Fruit fly (Drosophila melanogaster) whole organism, embryonic: ENCODE data around the gene Gr93d.
A peak's percentile ranks its signal among the peaks of the same experiment; 100 is the strongest.

Source experiments
- CG10366 ChIP-seq: fragments of 200-800 bp; sonication (Bioruptor generic); IDR thresholded peaks from 2 replicates; pipeline ENCODE4 v1.3.6; 2022; ENCODE audit warnings: missing biosample characterization, missing genetic modification characterization
- CG11085 ChIP-seq: fragments of 200-800 bp; sonication (Bioruptor generic); IDR thresholded peaks from 2 replicates; pipeline ENCODE4 v1.3.6; 2022; ENCODE audit warnings: missing biosample characterization, missing genetic modification characterization
- CG12104 ChIP-seq: fragments of 200-800 bp; sonication (Bioruptor generic); optimal IDR thresholded peaks from 3 replicates; lab custom pipeline; 2016; ENCODE audit warnings: missing biosample characterization, missing genetic modification characterization
- CG13424 ChIP-seq: fragments of 200-800 bp; sonication (Bioruptor generic); optimal IDR thresholded peaks from 2 replicates; lab custom pipeline; 2019; ENCODE audit warnings: missing biosample characterization, mild to moderate bottlenecking, missing genetic modification characterization, moderate library complexity
- CG14965 ChIP-seq: fragments of 200-800 bp; sonication (Bioruptor generic); optimal IDR thresholded peaks from 2 replicates; lab custom pipeline; 2016; ENCODE audit warnings: missing biosample characterization, missing genetic modification characterization, borderline replicate concordance
- CG1529 ChIP-seq: fragments of 200-800 bp; sonication (Bioruptor generic); optimal IDR thresholded peaks from 3 replicates; lab custom pipeline; 2018; ENCODE audit warnings: missing biosample characterization, missing genetic modification characterization
- CG16815 ChIP-seq: fragments of 200-800 bp; sonication (Bioruptor generic); optimal IDR thresholded peaks from 3 replicates; lab custom pipeline; 2017; ENCODE audit warnings: missing biosample characterization, mild to moderate bottlenecking, missing genetic modification characterization
- CG16863 ChIP-seq: fragments of 200-800 bp; sonication (Bioruptor generic); optimal IDR thresholded peaks from 3 replicates; lab custom pipeline; 2016; ENCODE audit warnings: missing biosample characterization, missing genetic modification characterization
- CG17612 ChIP-seq: fragments of 200-800 bp; sonication (Bioruptor generic); IDR thresholded peaks from 2 replicates; pipeline ENCODE4 v1.3.6; 2022; ENCODE audit warnings: missing biosample characterization, missing genetic modification characterization
- CG18011 ChIP-seq: fragments of 200-800 bp; sonication (Bioruptor generic); optimal IDR thresholded peaks from 2 replicates; lab custom pipeline; 2017; ENCODE audit warnings: missing biosample characterization, missing genetic modification characterization, mild to moderate bottlenecking, moderate library complexity, missing genotype
- CG18262 ChIP-seq: fragments of 200-800 bp; optimal IDR thresholded peaks from 3 replicates; lab custom pipeline; 2019; ENCODE audit warnings: missing biosample characterization, mild to moderate bottlenecking, missing genetic modification characterization, moderate library complexity
- CG2875 ChIP-seq: fragments of 200-800 bp; sonication (Bioruptor generic); optimal IDR thresholded peaks from 2 replicates; lab custom pipeline; 2017; ENCODE audit warnings: missing biosample characterization, mild to moderate bottlenecking, missing genetic modification characterization, missing genetic modification reagents
- CG3065 ChIP-seq: fragments of 200-800 bp; sonication (Bioruptor generic); optimal IDR thresholded peaks from 2 replicates; lab custom pipeline; 2016; ENCODE audit warnings: missing biosample characterization, missing genetic modification characterization
- CG3407 ChIP-seq: fragments of 200-800 bp; sonication (Bioruptor generic); optimal IDR thresholded peaks from 2 replicates; lab custom pipeline; 2018; ENCODE audit warnings: missing biosample characterization, mild to moderate bottlenecking, missing genetic modification characterization
- CG34376 ChIP-seq: fragments of 200-800 bp; sonication (Bioruptor generic); optimal IDR thresholded peaks from 2 replicates; lab custom pipeline; 2018; ENCODE audit warnings: missing biosample characterization, mild to moderate bottlenecking, missing genetic modification characterization
- CG4404 ChIP-seq: fragments of 200-800 bp; sonication (Bioruptor generic); IDR thresholded peaks from 2 replicates; pipeline ENCODE4 v1.3.6; 2022; ENCODE audit warnings: missing biosample characterization, missing genetic modification characterization
- CG5180 ChIP-seq: fragments of 200-800 bp; sonication (Bioruptor generic); optimal IDR thresholded peaks from 3 replicates; lab custom pipeline; 2017; ENCODE audit warnings: missing biosample characterization, missing genetic modification characterization, mild to moderate bottlenecking, moderate library complexity, missing genetic modification reagents
- CG6175 ChIP-seq: fragments of 200-800 bp; sonication (Bioruptor generic); IDR thresholded peaks from 3 replicates; pipeline ENCODE4 v1.3.6; 2022; ENCODE audit warnings: missing biosample characterization, missing genetic modification characterization
- CG6254 ChIP-seq: fragments of 200-800 bp; sonication (Bioruptor generic); optimal IDR thresholded peaks from 3 replicates; lab custom pipeline; 2017; ENCODE audit warnings: mild to moderate bottlenecking, missing biosample characterization, missing genetic modification reagents, missing genetic modification characterization
- CG8281 ChIP-seq: fragments of 200-800 bp; sonication (Bioruptor generic); optimal IDR thresholded peaks from 2 replicates; lab custom pipeline; 2018; ENCODE audit warnings: missing biosample characterization, mild to moderate bottlenecking, missing genetic modification characterization, moderate library complexity
- CG8359 ChIP-seq: fragments of 200-800 bp; sonication (Bioruptor generic); optimal IDR thresholded peaks from 2 replicates; lab custom pipeline; 2017; ENCODE audit warnings: missing biosample characterization, mild to moderate bottlenecking, missing genetic modification characterization, borderline replicate concordance
- CG8478 ChIP-seq: fragments of >200 bp; optimal IDR thresholded peaks from 2 replicates; lab custom pipeline; 2018
- CG8924 ChIP-seq: fragments of 200-800 bp; optimal IDR thresholded peaks from 3 replicates; lab custom pipeline; 2019; ENCODE audit warnings: missing biosample characterization, mild to moderate bottlenecking, missing genetic modification characterization, moderate library complexity
- CHES-1-like ChIP-seq: fragments of 200-800 bp; sonication (Bioruptor generic); optimal IDR thresholded peaks from 2 replicates; lab custom pipeline; 2016; ENCODE audit warnings: missing biosample characterization, missing genetic modification characterization
- CTCF ChIP-seq: fragments of 200-800 bp; sonication (Bioruptor generic); optimal IDR thresholded peaks from 2 replicates; lab custom pipeline; 2017; ENCODE audit warnings: missing biosample characterization, mild to moderate bottlenecking, missing genetic modification characterization, moderate library complexity
- Gug ChIP-seq: fragments of 200-800 bp; sonication (Bioruptor generic); IDR thresholded peaks from 4 replicates; pipeline ENCODE4 v1.3.6; 2022; ENCODE audit warnings: missing biosample characterization, missing genetic modification characterization
- HmgZ ChIP-seq: fragments of 200-800 bp; sonication (Bioruptor generic); optimal IDR thresholded peaks from 2 replicates; lab custom pipeline; 2018; ENCODE audit warnings: missing biosample characterization, mild to moderate bottlenecking, missing genetic modification characterization
- Jarid2 ChIP-seq: fragments of 200-800 bp; sonication (Bioruptor generic); optimal IDR thresholded peaks from 3 replicates; lab custom pipeline; 2017; ENCODE audit warnings: mild to moderate bottlenecking, missing biosample characterization, missing genetic modification reagents, missing genetic modification characterization
- Oli ChIP-seq: fragments of 200-800 bp; sonication (Bioruptor generic); optimal IDR thresholded peaks from 2 replicates; lab custom pipeline; 2018; ENCODE audit warnings: missing biosample characterization, mild to moderate bottlenecking, missing genetic modification characterization, moderate library complexity
- Sox100B ChIP-seq: fragments of 200-800 bp; sonication (Bioruptor generic); optimal IDR thresholded peaks from 3 replicates; lab custom pipeline; 2018; ENCODE audit warnings: missing biosample characterization, mild to moderate bottlenecking, missing genetic modification characterization
- Sry-β ChIP-seq: fragments of 200-800 bp; sonication (Bioruptor generic); optimal IDR thresholded peaks from 2 replicates; lab custom pipeline; 2018; ENCODE audit warnings: missing biosample characterization, mild to moderate bottlenecking, missing genetic modification characterization, moderate library complexity
- ab ChIP-seq: fragments of 200-800 bp; sonication (Bioruptor generic); optimal IDR thresholded peaks from 2 replicates; lab custom pipeline; 2016; ENCODE audit warnings: missing biosample characterization, missing genetic modification characterization
- bcd ChIP-seq: fragments of 200-800 bp; sonication (Bioruptor generic); optimal IDR thresholded peaks from 2 replicates; lab custom pipeline; 2017; ENCODE audit warnings: missing biosample characterization, mild to moderate bottlenecking, missing genetic modification characterization
- crol ChIP-seq: fragments of 200-800 bp; sonication (Bioruptor generic); IDR thresholded peaks from 2 replicates; pipeline ENCODE4 v1.3.6; 2022; ENCODE audit warnings: missing biosample characterization, missing genetic modification characterization
- dmrt99B ChIP-seq: fragments of 200-800 bp; sonication (Bioruptor generic); optimal IDR thresholded peaks from 2 replicates; lab custom pipeline; 2018; ENCODE audit warnings: missing biosample characterization, mild to moderate bottlenecking, missing genetic modification characterization, moderate library complexity
- dpn ChIP-seq, 2 experiments: fragments of 200-800 bp; sonication (Bioruptor generic); optimal IDR thresholded peaks; 3 replicates each; lab custom pipeline; 2016; ENCODE audit warnings: missing biosample characterization in 2 of 2, missing genetic modification characterization in 2 of 2
- en ChIP-seq: fragments of 200-800 bp; sonication (Bioruptor generic); optimal IDR thresholded peaks from 2 replicates; lab custom pipeline; 2016; ENCODE audit warnings: missing biosample characterization, missing genetic modification characterization
- hb ChIP-seq: fragments of 200-800 bp; sonication (Bioruptor generic); IDR thresholded peaks from 3 replicates; pipeline ENCODE4 v1.3.6; 2022; ENCODE audit warnings: missing biosample characterization, missing genetic modification characterization; ENCODE audit not compliant: partially characterized antibody
- her ChIP-seq: fragments of 200-800 bp; sonication (Bioruptor generic); optimal IDR thresholded peaks from 2 replicates; lab custom pipeline; 2016; ENCODE audit warnings: missing biosample characterization, missing genetic modification characterization
- lbe ChIP-seq: fragments of 200-800 bp; sonication (Bioruptor generic); optimal IDR thresholded peaks from 2 replicates; lab custom pipeline; 2016; ENCODE audit warnings: missing biosample characterization, mild to moderate bottlenecking, missing genetic modification characterization
- lola ChIP-seq, 3 experiments: fragments of >200 bp in 2 of 3; fragments of 200-800 bp in 1 of 3; sonication (Bioruptor generic) in 1 of 3; optimal IDR thresholded peaks; 2 replicates each; lab custom pipeline; 2017 to 2019; ENCODE audit warnings: missing biosample characterization in 3 of 3, missing genetic modification characterization in 3 of 3, mild to moderate bottlenecking in 1 of 3, moderate library complexity in 1 of 3
- nerfin-1 ChIP-seq: fragments of 200-800 bp; sonication (Bioruptor generic); optimal IDR thresholded peaks from 3 replicates; lab custom pipeline; 2019; ENCODE audit warnings: missing biosample characterization, mild to moderate bottlenecking, missing genetic modification characterization, moderate library complexity
- pzg ChIP-seq: fragments of 200-800 bp; sonication (Bioruptor generic); optimal IDR thresholded peaks from 3 replicates; lab custom pipeline; 2018; ENCODE audit warnings: missing biosample characterization, mild to moderate bottlenecking, missing genetic modification characterization, moderate library complexity
- ro ChIP-seq: fragments of 200-800 bp; sonication (Bioruptor generic); IDR thresholded peaks from 2 replicates; pipeline ENCODE4 v1.3.6; 2022; ENCODE audit warnings: missing biosample characterization, missing genetic modification characterization
- sd ChIP-seq: fragments of 200-800 bp; sonication (Bioruptor generic); optimal IDR thresholded peaks from 3 replicates; lab custom pipeline; 2018; ENCODE audit warnings: missing biosample characterization, mild to moderate bottlenecking, missing genetic modification characterization, moderate library complexity
- so ChIP-seq: fragments of 200-800 bp; sonication (Bioruptor generic); IDR thresholded peaks from 3 replicates; pipeline ENCODE4 v1.3.6; 2022; ENCODE audit warnings: missing biosample characterization, missing genetic modification characterization
- tio ChIP-seq: fragments of 200-800 bp; sonication (Bioruptor generic); optimal IDR thresholded peaks from 2 replicates; lab custom pipeline; 2017; ENCODE audit warnings: missing biosample characterization, missing genetic modification characterization, inconsistent platforms
- trem ChIP-seq: fragments of 200-800 bp; optimal IDR thresholded peaks from 3 replicates; lab custom pipeline; 2019; ENCODE audit warnings: missing biosample characterization, mild to moderate bottlenecking, missing genetic modification characterization, moderate library complexity
- yki ChIP-seq: fragments of >200 bp; optimal IDR thresholded peaks from 3 replicates; lab custom pipeline; 2018
- z ChIP-seq: fragments of 200-800 bp; sonication (Bioruptor generic); IDR thresholded peaks from 3 replicates; pipeline ENCODE4 v1.3.6; 2022; ENCODE audit warnings: missing biosample characterization, missing genetic modification characterization

Gene Gr93d

DNA sequence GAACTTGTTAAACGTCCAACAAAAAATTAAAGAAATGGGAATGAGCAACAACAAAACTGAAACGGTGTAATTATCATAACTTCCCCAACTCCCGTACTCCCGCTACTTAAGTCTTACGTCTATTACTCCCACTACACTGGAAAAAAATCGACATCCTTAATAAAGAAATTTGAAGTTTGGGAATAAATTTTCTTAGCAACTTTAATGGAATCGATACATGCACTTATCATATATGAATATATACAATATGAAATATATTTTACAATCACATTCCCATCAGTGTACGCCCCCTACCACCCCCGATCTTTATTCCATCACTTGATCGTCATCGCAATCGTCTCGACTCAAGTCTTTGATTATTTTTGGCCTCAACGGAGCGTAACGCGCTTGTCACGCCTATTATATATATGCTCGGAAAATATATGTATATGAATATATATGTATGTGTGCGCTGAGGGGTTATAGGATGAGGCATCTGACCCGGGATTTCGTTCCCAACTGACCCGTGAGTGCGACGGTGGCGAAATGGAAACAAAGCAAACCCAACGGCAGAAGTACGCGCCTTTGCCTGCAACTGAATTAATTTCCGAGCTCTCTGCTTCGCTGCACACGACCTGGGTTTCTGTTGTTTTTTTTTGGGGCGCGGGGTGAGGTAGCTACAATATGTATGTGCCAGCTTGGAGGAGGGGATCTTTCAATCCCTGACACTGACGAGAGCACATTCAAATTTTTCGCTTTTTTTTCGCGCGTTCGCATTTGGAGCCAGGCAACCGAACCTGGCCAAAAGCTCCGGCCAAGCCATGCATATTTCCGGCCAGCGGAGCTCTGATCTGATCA is 12.0 kb downstream of the Gr93d start (continued):
- TF ChIP-seq Jarid2 (GFP tag; lab: Kevin White, UChicago): no peak
- TF ChIP-seq z (GFP tag; lab: Robert Waterston, UW): no peak
- no peak for TF ChIP-seq her (GFP tag; lab: Kevin White, UChicago)
- TF ChIP-seq CG11085 (GFP tag; lab: Robert Waterston, UW): no peak
- peak; percentile 75 for TF ChIP-seq CG18262
- TF ChIP-seq hb (GFP tag; lab: Robert Waterston, UW): no peak
- no peak for TF ChIP-seq lbe
- no peak for TF ChIP-seq yki (lab: Kevin White, UChicago)
- TF ChIP-seq dpn (GFP tag; optimal IDR thresholded peaks at IDR 0.05; lab: Kevin White, UChicago): no peak
- TF ChIP-seq ro (GFP tag; lab: Robert Waterston, UW): no peak
- TF ChIP-seq pzg (GFP tag; lab: Kevin White, UChicago): no peak
- peak; percentile 60 for TF ChIP-seq CG2875 (GFP tag; lab: Kevin White, UChicago)
- no peak for TF ChIP-seq CG6254 (GFP tag; lab: Kevin White, UChicago)
- TF ChIP-seq CG34376 (GFP tag; lab: Kevin White, UChicago): no peak
- no peak for TF ChIP-seq CG4404 (GFP tag; lab: Robert Waterston, UW)
- peak; percentile 3 for TF ChIP-seq CG1529
- no peak for TF ChIP-seq CG18011
- peak; percentile 1 for TF ChIP-seq trem (tag; lab: Kevin White, UChicago)
- peak; percentile 14 for TF ChIP-seq CG8924 (tag; lab: Kevin White, UChicago)
- TF ChIP-seq so (GFP tag; lab: Robert Waterston, UW): no peak
- TF ChIP-seq CG5180 (GFP tag; lab: Kevin White, UChicago): no peak
- TF ChIP-seq nerfin-1: peak; percentile 38
- no peak for TF ChIP-seq CG14965 (GFP tag; lab: Kevin White, UChicago)
- peak; percentile 26 for TF ChIP-seq dmrt99B
- no peak for TF ChIP-seq CG8281 (tag; lab: Kevin White, UChicago)
- TF ChIP-seq sd (tag; lab: Kevin White, UChicago): no peak
- TF ChIP-seq CG8359 (GFP tag; lab: Kevin White, UChicago): no peak
- TF ChIP-seq Oli: peak; percentile 51
- TF ChIP-seq Gug (GFP tag; lab: Robert Waterston, UW): no peak
- TF ChIP-seq CG17612 (GFP tag; lab: Robert Waterston, UW): no peak
- peak; percentile 37 for TF ChIP-seq CG13424 (tag; lab: Kevin White, UChicago)
- TF ChIP-seq Sox100B: peak; percentile 25
- no peak for TF ChIP-seq CG12104 (GFP tag; lab: Kevin White, UChicago)
- TF ChIP-seq CG3065 (GFP tag; lab: Kevin White, UChicago): no peak
- TF ChIP-seq CG3407 (GFP tag; lab: Kevin White, UChicago): peak; percentile 39
- peak; percentile 59 for TF ChIP-seq crol (GFP tag; lab: Robert Waterston, UW)
- no peak for TF ChIP-seq CG10366
- TF ChIP-seq tio (GFP tag; lab: Kevin White, UChicago): no peak
- TF ChIP-seq lola (GFP tag; optimal IDR thresholded peaks at IDR 0.05; lab: Kevin White, UChicago): peak in 1 of 3 experiments; percentile 77
- TF ChIP-seq bcd: no peak
- no peak for TF ChIP-seq CG8478 (lab: Kevin White, UChicago)
- TF ChIP-seq CG6175 (GFP tag; lab: Robert Waterston, UW): no peak
- TF ChIP-seq CHES-1-like (GFP tag; lab: Kevin White, UChicago): no peak
- TF ChIP-seq CTCF (GFP tag; lab: Kevin White, UChicago): no peak
- no peak for TF ChIP-seq en (GFP tag; lab: Kevin White, UChicago)
- TF ChIP-seq CG16815 (GFP tag; lab: Kevin White, UChicago): peak; percentile 7
- no peak for TF ChIP-seq HmgZ (tag; lab: Kevin White, UChicago)
- no peak for TF ChIP-seq ab (GFP tag; lab: Kevin White, UChicago)
- TF ChIP-seq CG16863: no peak
- no peak for TF ChIP-seq Sry-β (GFP tag; lab: Kevin White, UChicago)
